Worm (Caenorhabditis elegans) whole organism, late embryonic: ENCODE measurements around the gene best-20.

Source experiments
- C38D4.7 ChIP-seq: fragments of 200-800 bp; sonication (Bioruptor generic); optimal IDR thresholded peaks from 2 replicates; lab custom pipeline; 2018; ENCODE audit warnings: mild to moderate bottlenecking, missing genetic modification characterization, moderate library complexity, missing compliant biosample characterization
- F13H6.1 ChIP-seq: sonication (generic microtip); optimal IDR thresholded peaks from 2 replicates; lab custom pipeline; 2016; ENCODE audit warnings: missing genetic modification characterization, missing compliant biosample characterization
- Y22D7AL.16 ChIP-seq: sonication (generic microtip); optimal IDR thresholded peaks from 2 replicates; lab custom pipeline; 2016; ENCODE audit warnings: missing genetic modification characterization, missing compliant biosample characterization
- ahr-1 ChIP-seq: sonication (generic microtip); optimal IDR thresholded peaks from 2 replicates; lab custom pipeline; 2016; ENCODE audit warnings: missing genetic modification characterization, missing compliant biosample characterization
- ama-1 ChIP-seq: fragments of 150-350 bp; optimal IDR thresholded peaks from 2 replicates; lab custom pipeline; 2014
- ceh-31 ChIP-seq: sonication (generic microtip); optimal IDR thresholded peaks from 2 replicates; lab custom pipeline; 2016; ENCODE audit warnings: missing genetic modification characterization, missing compliant biosample characterization
- ceh-6 ChIP-seq: fragments of 200-800 bp; sonication (Bioruptor generic); optimal IDR thresholded peaks from 2 replicates; lab custom pipeline; 2018; ENCODE audit warnings: mild to moderate bottlenecking, missing genetic modification characterization, missing compliant biosample characterization
- dmd-4 ChIP-seq: sonication (generic microtip); optimal IDR thresholded peaks from 2 replicates; lab custom pipeline; 2016; ENCODE audit warnings: borderline replicate concordance, missing genetic modification characterization, missing compliant biosample characterization
- elt-2 ChIP-seq: sonication (generic microtip); optimal IDR thresholded peaks from 2 replicates; lab custom pipeline; 2016; ENCODE audit warnings: missing genetic modification reagents, missing genetic modification characterization, missing compliant biosample characterization
- hlh-30 ChIP-seq: sonication (generic microtip); optimal IDR thresholded peaks from 2 replicates; lab custom pipeline; 2017; ENCODE audit warnings: antibody characterized with exemption, missing genetic modification characterization, missing compliant biosample characterization; ENCODE audit not compliant: insufficient read depth
- lim-6 ChIP-seq: sonication (generic microtip); optimal IDR thresholded peaks from 2 replicates; lab custom pipeline; 2016; ENCODE audit warnings: missing genetic modification characterization, missing compliant biosample characterization
- npax-4 ChIP-seq: sonication (generic microtip); optimal IDR thresholded peaks from 2 replicates; lab custom pipeline; 2016; ENCODE audit warnings: missing genetic modification characterization, missing compliant biosample characterization
- tbx-2 ChIP-seq: sonication (generic microtip); optimal IDR thresholded peaks from 2 replicates; lab custom pipeline; 2016; ENCODE audit warnings: missing genetic modification characterization, missing compliant biosample characterization
- unc-86 ChIP-seq: sonication (generic microtip); optimal IDR thresholded peaks from 2 replicates; lab custom pipeline; 2016; ENCODE audit warnings: missing genetic modification characterization, missing compliant biosample characterization

- no peak for TF ChIP-seq elt-2 (tag; lab: Kevin White, UChicago)
- TF ChIP-seq C38D4.7 (GFP tag; lab: Kevin White, UChicago) = no peak
- no peak for TF ChIP-seq hlh-30 (tag; lab: Kevin White, UChicago)
- no peak for TF ChIP-seq dmd-4 (tag; lab: Kevin White, UChicago)
- no peak for TF ChIP-seq lim-6
- no peak for TF ChIP-seq ceh-31 (tag; lab: Kevin White, UChicago)
- TF ChIP-seq ama-1 = no peak
- TF ChIP-seq tbx-2 (tag; lab: Kevin White, UChicago) = no peak
- no peak for TF ChIP-seq unc-86
- TF ChIP-seq Y22D7AL.16 (tag; lab: Kevin White, UChicago) = no peak
- no peak for TF ChIP-seq ahr-1 (tag; lab: Kevin White, UChicago)
- TF ChIP-seq npax-4 (tag; lab: Kevin White, UChicago) = no peak
- no peak for TF ChIP-seq F13H6.1
- no peak for TF ChIP-seq ceh-6 (GFP tag; lab: Kevin White, UChicago)
Observed at ce11 chrIV:3755921-3756320, at the start of gene best-20.
